Fruit fly (Drosophila melanogaster) whole organism, embryonic: Measurements from ENCODE around the gene plum.

Experiments used
- Blimp-1 ChIP-seq: fragments of 200-800 bp; sonication (Bioruptor generic); optimal IDR thresholded peaks from 3 replicates; lab custom pipeline; 2018; ENCODE audit warnings: missing biosample characterization, missing genetic modification characterization, mild to moderate bottlenecking, moderate library complexity, missing genetic modification reagents
- CG10431 ChIP-seq: fragments of 200-800 bp; sonication (Bioruptor generic); optimal IDR thresholded peaks from 3 replicates; lab custom pipeline; 2018; ENCODE audit warnings: missing biosample characterization, mild to moderate bottlenecking, missing genetic modification characterization
- CG10979 ChIP-seq: fragments of 200-800 bp; sonication (Bioruptor generic); optimal IDR thresholded peaks from 2 replicates; lab custom pipeline; 2018; ENCODE audit warnings: missing biosample characterization, mild to moderate bottlenecking, missing genetic modification characterization, moderate library complexity
- CG11504 ChIP-seq: fragments of 200-800 bp; sonication (Bioruptor generic); optimal IDR thresholded peaks from 3 replicates; lab custom pipeline; 2019; ENCODE audit warnings: missing biosample characterization, mild to moderate bottlenecking, missing genetic modification characterization, moderate library complexity
- CG11723 ChIP-seq: fragments of 200-800 bp; sonication (Bioruptor generic); optimal IDR thresholded peaks from 2 replicates; lab custom pipeline; 2017; ENCODE audit warnings: missing biosample characterization, mild to moderate bottlenecking, missing genetic modification characterization
- CG12236 ChIP-seq: fragments of 200-800 bp; sonication (Bioruptor generic); optimal IDR thresholded peaks from 2 replicates; lab custom pipeline; 2016; ENCODE audit warnings: missing biosample characterization, missing genetic modification characterization
- CG1603 ChIP-seq: fragments of 200-800 bp; sonication (Bioruptor generic); optimal IDR thresholded peaks from 2 replicates; lab custom pipeline; 2019; ENCODE audit warnings: missing biosample characterization, mild to moderate bottlenecking, missing genetic modification characterization, moderate library complexity
- CG2120 ChIP-seq: fragments of 200-800 bp; sonication (Bioruptor generic); optimal IDR thresholded peaks from 3 replicates; lab custom pipeline; 2016; ENCODE audit warnings: missing biosample characterization, missing genetic modification characterization
- CG2712 ChIP-seq: fragments of 200-800 bp; optimal IDR thresholded peaks from 3 replicates; lab custom pipeline; 2019; ENCODE audit warnings: missing biosample characterization, mild to moderate bottlenecking, missing genetic modification characterization, moderate library complexity
- CG34422 ChIP-seq: fragments of 200-800 bp; sonication (Bioruptor generic); IDR thresholded peaks from 3 replicates; pipeline ENCODE4 v1.3.6; 2022; ENCODE audit warnings: missing biosample characterization, missing genetic modification characterization
- CG4360 ChIP-seq: fragments of 200-800 bp; sonication (Bioruptor generic); IDR thresholded peaks from 2 replicates; pipeline ENCODE4 v1.3.6; 2022; ENCODE audit warnings: missing biosample characterization, missing genetic modification characterization
- CG4820 ChIP-seq: fragments of 200-800 bp; sonication (Bioruptor generic); optimal IDR thresholded peaks from 3 replicates; lab custom pipeline; 2016; ENCODE audit warnings: missing biosample characterization, missing genetic modification characterization
- CG7556 ChIP-seq: fragments of 200-800 bp; sonication (Bioruptor generic); optimal IDR thresholded peaks from 2 replicates; lab custom pipeline; 2017; ENCODE audit warnings: missing biosample characterization, mild to moderate bottlenecking, missing genetic modification characterization
- CG7987 ChIP-seq: fragments of 200-800 bp; sonication (Bioruptor generic); optimal IDR thresholded peaks from 2 replicates; lab custom pipeline; 2018; ENCODE audit warnings: missing biosample characterization, mild to moderate bottlenecking, missing genetic modification characterization, moderate library complexity
- CG9727 ChIP-seq: fragments of 200-800 bp; sonication (Bioruptor generic); optimal IDR thresholded peaks from 3 replicates; lab custom pipeline; 2017; ENCODE audit warnings: missing biosample characterization, mild to moderate bottlenecking, missing genetic modification characterization
- D19A ChIP-seq: fragments of 200-800 bp; optimal IDR thresholded peaks from 3 replicates; lab custom pipeline; 2019; ENCODE audit warnings: missing biosample characterization, mild to moderate bottlenecking, missing genetic modification characterization, moderate library complexity
- Dp ChIP-seq: fragments of 200-800 bp; sonication (Bioruptor generic); optimal IDR thresholded peaks from 2 replicates; lab custom pipeline; 2018; ENCODE audit warnings: missing biosample characterization, mild to moderate bottlenecking, missing genetic modification characterization, moderate library complexity
- Drgx ChIP-seq: fragments of 200-800 bp; sonication (Bioruptor generic); IDR thresholded peaks from 2 replicates; pipeline ENCODE4 v1.3.6; 2022; ENCODE audit warnings: missing biosample characterization, missing genetic modification characterization
- Hr39 ChIP-seq: fragments of >200 bp; optimal IDR thresholded peaks from 2 replicates; lab custom pipeline; 2017
- MBD-R2 ChIP-seq: fragments of 200-800 bp; sonication (Bioruptor generic); IDR thresholded peaks from 2 replicates; pipeline ENCODE4 v1.3.6; 2022; ENCODE audit warnings: missing biosample characterization, missing genetic modification characterization
- NC2α ChIP-seq: fragments of 200-800 bp; sonication (Bioruptor generic); optimal IDR thresholded peaks from 2 replicates; lab custom pipeline; 2016; ENCODE audit warnings: missing biosample characterization, missing genetic modification characterization
- Neu2 ChIP-seq: fragments of 200-800 bp; sonication (Bioruptor generic); optimal IDR thresholded peaks from 3 replicates; lab custom pipeline; 2016; ENCODE audit warnings: missing biosample characterization, missing genetic modification characterization, borderline replicate concordance
- Xrp1 ChIP-seq: fragments of 200-800 bp; sonication (Bioruptor generic); IDR thresholded peaks from 2 replicates; pipeline ENCODE4 v1.3.6; 2022; ENCODE audit warnings: missing biosample characterization, missing genetic modification characterization
- ase ChIP-seq: fragments of 200-800 bp; sonication (Bioruptor generic); IDR thresholded peaks from 3 replicates; pipeline ENCODE4 v1.3.6; 2022; ENCODE audit warnings: missing biosample characterization, missing genetic modification characterization
- bsh ChIP-seq, 2 experiments: fragments of 200-800 bp; sonication (Bioruptor generic); optimal IDR thresholded peaks; 2 replicates each; lab custom pipeline; 2017 to 2018; ENCODE audit warnings: mild to moderate bottlenecking in 2 of 2, missing biosample characterization in 2 of 2, missing genetic modification characterization in 2 of 2, moderate library complexity in 1 of 2
- ci ChIP-seq: fragments of 200-800 bp; sonication (Bioruptor generic); IDR thresholded peaks from 3 replicates; pipeline ENCODE4 v1.3.6; 2022; ENCODE audit warnings: missing biosample characterization, missing genetic modification characterization
- corto ChIP-seq: fragments of 200-800 bp; sonication (Bioruptor generic); optimal IDR thresholded peaks from 2 replicates; lab custom pipeline; 2016; ENCODE audit warnings: missing biosample characterization, mild to moderate bottlenecking, missing genetic modification characterization, moderate library complexity
- dmrt11E ChIP-seq: fragments of 200-800 bp; sonication (Bioruptor generic); optimal IDR thresholded peaks from 3 replicates; lab custom pipeline; 2018; ENCODE audit warnings: missing biosample characterization, mild to moderate bottlenecking, missing genetic modification characterization, moderate library complexity
- gem ChIP-seq: fragments of 200-800 bp; sonication (Bioruptor generic); optimal IDR thresholded peaks from 2 replicates; lab custom pipeline; 2019; ENCODE audit warnings: missing biosample characterization, mild to moderate bottlenecking, missing genetic modification characterization, moderate library complexity
- hbn ChIP-seq: fragments of 200-800 bp; sonication (Bioruptor generic); IDR thresholded peaks from 2 replicates; pipeline ENCODE4 v1.3.6; 2022; ENCODE audit warnings: missing biosample characterization, missing genetic modification characterization; ENCODE audit not compliant: partially characterized antibody
- lbe ChIP-seq: fragments of 200-800 bp; sonication (Bioruptor generic); optimal IDR thresholded peaks from 2 replicates; lab custom pipeline; 2016; ENCODE audit warnings: missing biosample characterization, mild to moderate bottlenecking, missing genetic modification characterization
- nom ChIP-seq: fragments of 200-800 bp; sonication (Bioruptor generic); optimal IDR thresholded peaks from 2 replicates; lab custom pipeline; 2017; ENCODE audit warnings: missing biosample characterization, missing genetic modification characterization, mild to moderate bottlenecking, moderate library complexity, missing genetic modification reagents
- p53 ChIP-seq: fragments of 200-800 bp; sonication (Bioruptor generic); optimal IDR thresholded peaks from 2 replicates; lab custom pipeline; 2016; ENCODE audit warnings: missing biosample characterization, missing genetic modification characterization
- pan ChIP-seq, 4 experiments: fragments of >200 bp in 3 of 4; fragments of 200-800 bp in 1 of 4; sonication (Bioruptor generic) in 1 of 4; optimal IDR thresholded peaks in 3 of 4; IDR thresholded peaks in 1 of 4; 2 replicates each; pipeline versions ENCODE4 v1.3.6 to Lab custom; 2017 to 2022; ENCODE audit warnings: missing biosample characterization in 2 of 4, missing genetic modification characterization in 2 of 4, mixed read lengths in 1 of 4
- ranshi ChIP-seq: fragments of 200-800 bp; sonication (Bioruptor generic); IDR thresholded peaks from 2 replicates; pipeline ENCODE4 v1.3.6; 2022; ENCODE audit warnings: missing biosample characterization, missing genetic modification characterization
- tin ChIP-seq: fragments of 200-800 bp; sonication (Bioruptor generic); optimal IDR thresholded peaks from 3 replicates; lab custom pipeline; 2016; ENCODE audit warnings: missing biosample characterization, missing genetic modification characterization
- tll ChIP-seq, 2 experiments: fragments of 200-800 bp in 1 of 2; fragments of >200 bp in 1 of 2; sonication (Bioruptor generic) in 1 of 2; optimal IDR thresholded peaks; 2 replicates each; lab custom pipeline; 2017 to 2019; ENCODE audit warnings: missing biosample characterization in 2 of 2, missing genetic modification characterization in 2 of 2, mild to moderate bottlenecking in 1 of 2, moderate library complexity in 1 of 2
- unpg ChIP-seq: fragments of 200-800 bp; sonication (Bioruptor generic); optimal IDR thresholded peaks from 3 replicates; lab custom pipeline; 2018; ENCODE audit warnings: missing biosample characterization, mild to moderate bottlenecking, missing genetic modification characterization, moderate library complexity

plum gene

dm6 chr3R:26529290-26529941 is 5.6 kb downstream of the plum start (continued):
- TF ChIP-seq pan (optimal IDR thresholded peaks at IDR 0.05; lab: Kevin White, UChicago) (no peak), pan (GFP tag; optimal IDR thresholded peaks at IDR 0.05 in 1 of 2, IDR thresholded peaks at IDR 0.05 in 1 of 2) (no peak), bsh (GFP tag; optimal IDR thresholded peaks at IDR 0.05; lab: Kevin White, UChicago) (no peak), NC2α (GFP tag; lab: Kevin White, UChicago) (no peak), Neu2 (GFP tag; lab: Kevin White, UChicago) (no peak), CG11723 (GFP tag; lab: Kevin White, UChicago) (no peak), CG7556 (GFP tag; lab: Kevin White, UChicago) (no peak), Hr39 (no peak), CG4360 (GFP tag; lab: Robert Waterston, UW) (peak; percentile 81), Drgx (no peak)

DNA sequence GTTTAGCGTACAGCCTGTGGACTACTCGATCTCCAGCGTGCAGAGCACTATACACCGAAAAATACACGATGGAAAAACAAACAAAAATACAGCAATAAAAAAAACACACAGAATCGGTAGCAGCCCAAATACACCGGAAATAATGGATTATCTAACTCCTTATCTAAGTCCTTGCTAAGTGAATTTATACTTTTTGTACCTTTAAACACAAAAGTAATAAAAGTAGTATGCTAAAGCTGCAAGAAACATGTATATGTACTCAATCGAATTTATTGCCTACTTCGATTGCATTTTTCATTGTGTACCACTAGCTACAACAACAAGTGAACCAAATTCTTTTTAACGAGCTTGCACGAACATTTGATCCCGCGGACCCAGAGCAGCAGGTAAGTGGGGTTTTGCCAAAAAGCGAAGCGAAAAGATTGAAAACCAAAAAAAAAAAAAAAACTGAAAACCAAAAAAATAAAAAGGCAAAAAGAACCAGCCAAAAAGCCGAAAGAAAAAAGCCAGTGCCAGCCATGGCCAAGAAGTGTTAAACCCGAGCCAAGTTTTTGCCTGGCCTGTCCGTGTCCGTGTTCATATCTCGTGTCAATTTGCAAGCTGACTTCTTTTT is 12.8 kb downstream of the plum start:
- TF ChIP-seq hbn: no peak
- peak; percentile 2 for TF ChIP-seq CG2712
- 0 out of 3 replicates have a peak, but pooled peaks have one; percentile 27 for TF ChIP-seq CG34422 (GFP tag; lab: Robert Waterston, UW)
- peak; percentile 13 for TF ChIP-seq Blimp-1 (GFP tag; lab: Kevin White, UChicago)
- no peak for TF ChIP-seq p53 (GFP tag; lab: Kevin White, UChicago)
- TF ChIP-seq tll (GFP tag; optimal IDR thresholded peaks at IDR 0.05; lab: Kevin White, UChicago): no peak
- no peak for TF ChIP-seq MBD-R2
- no peak for TF ChIP-seq Xrp1
- TF ChIP-seq corto (GFP tag; lab: Kevin White, UChicago): peak; percentile 96
- no peak for TF ChIP-seq CG7987
- peak; percentile 27 for TF ChIP-seq CG1603 (tag; lab: Kevin White, UChicago)
- TF ChIP-seq CG4820: no peak
- TF ChIP-seq ranshi: no peak
- peak; percentile 1 for TF ChIP-seq unpg (GFP tag; lab: Kevin White, UChicago)
- peak; percentile 64 for TF ChIP-seq nom (GFP tag; lab: Kevin White, UChicago)
- TF ChIP-seq ase: no peak
- peak; percentile 19 to 83 for TF ChIP-seq bsh (GFP tag; optimal IDR thresholded peaks at IDR 0.05; lab: Kevin White, UChicago)
- TF ChIP-seq D19A (tag; lab: Kevin White, UChicago): peak; percentile 2
- TF ChIP-seq gem (tag; lab: Kevin White, UChicago): peak; percentile 32
- TF ChIP-seq ci (GFP tag; lab: Robert Waterston, UW): no peak
- TF ChIP-seq dmrt11E (tag; lab: Kevin White, UChicago): no peak
- no peak for TF ChIP-seq tin
- TF ChIP-seq CG2120 (GFP tag; lab: Kevin White, UChicago): no peak
- peak; percentile 91 for TF ChIP-seq Drgx
- no peak for TF ChIP-seq Dp
- TF ChIP-seq CG9727 (GFP tag; lab: Kevin White, UChicago): no peak
- peak; percentile 7 for TF ChIP-seq CG11504
- peak; percentile 94 for TF ChIP-seq lbe (GFP tag; lab: Kevin White, UChicago)
- 0 out of 2 replicates have a peak, but pooled peaks have one; percentile 17 for TF ChIP-seq CG4360 (GFP tag; lab: Robert Waterston, UW)
- no peak for TF ChIP-seq CG10431 (GFP tag; lab: Kevin White, UChicago)
- TF ChIP-seq CG10979: peak; percentile 24
- no peak for TF ChIP-seq CG12236
